Worm (Caenorhabditis elegans) whole organism, mixed stage, embryonic: ENCODE data around the gene scd-1.

Source experiments
- M03D4.4 ChIP-seq: sonication (generic microtip); optimal IDR thresholded peaks from 2 replicates; lab custom pipeline; 2017; ENCODE audit warnings: mild to moderate bottlenecking, missing genetic modification characterization, missing compliant biosample characterization
- blmp-1 ChIP-seq: fragments of 150-350 bp; optimal IDR thresholded peaks from 2 replicates; lab custom pipeline; 2014; ENCODE audit warnings: missing biosample characterization, missing genetic modification characterization
- ceh-39 ChIP-seq: fragments of 150-350 bp; optimal IDR thresholded peaks from 2 replicates; lab custom pipeline; 2014; ENCODE audit warnings: missing biosample characterization, missing genetic modification characterization
- ceh-43 ChIP-seq: fragments of 200-800 bp; sonication (Bioruptor generic); optimal IDR thresholded peaks from 2 replicates; lab custom pipeline; 2018; ENCODE audit warnings: mild to moderate bottlenecking, missing genetic modification characterization, moderate library complexity, missing compliant biosample characterization
- ceh-83 ChIP-seq: fragments of 200-800 bp; sonication (Bioruptor generic); optimal IDR thresholded peaks from 2 replicates; lab custom pipeline; 2018; ENCODE audit warnings: mild to moderate bottlenecking, missing genetic modification characterization, missing compliant biosample characterization
- ces-1 ChIP-seq: fragments of 150-350 bp; optimal IDR thresholded peaks from 2 replicates; lab custom pipeline; 2014; ENCODE audit warnings: missing biosample characterization, missing genetic modification reagents, missing genetic modification characterization
- cnd-1 ChIP-seq: fragments of 200-800 bp; sonication (Bioruptor generic); optimal IDR thresholded peaks from 2 replicates; lab custom pipeline; 2018; ENCODE audit warnings: mild to moderate bottlenecking, missing genetic modification characterization, missing compliant biosample characterization
- drap-1 ChIP-seq: fragments of 200-800 bp; sonication (Bioruptor generic); optimal IDR thresholded peaks from 3 replicates; lab custom pipeline; 2018; ENCODE audit warnings: mild to moderate bottlenecking, missing genetic modification characterization, missing compliant biosample characterization
- elt-1 ChIP-seq: sonication (generic microtip); optimal IDR thresholded peaks from 2 replicates; lab custom pipeline; 2017; ENCODE audit warnings: missing genetic modification characterization, mild to moderate bottlenecking, missing compliant biosample characterization, antibody characterized with exemption, moderate library complexity, borderline replicate concordance; ENCODE audit not compliant: insufficient read depth
- elt-3 ChIP-seq: fragments of 150-350 bp; optimal IDR thresholded peaks from 2 replicates; lab custom pipeline; 2014; ENCODE audit warnings: missing biosample characterization, missing genetic modification characterization
- flh-1 ChIP-seq: fragments of 200-800 bp; sonication (Bioruptor generic); optimal IDR thresholded peaks from 2 replicates; lab custom pipeline; 2018; ENCODE audit warnings: mild to moderate bottlenecking, missing genetic modification characterization, moderate library complexity, missing compliant biosample characterization
- ham-2 ChIP-seq: fragments of 200-800 bp; sonication (Bioruptor generic); optimal IDR thresholded peaks from 2 replicates; lab custom pipeline; 2018; ENCODE audit warnings: mild to moderate bottlenecking, missing genetic modification characterization, missing compliant biosample characterization
- hlh-1 ChIP-seq: fragments of 150-350 bp; optimal IDR thresholded peaks from 2 replicates; lab custom pipeline; 2014; ENCODE audit warnings: missing biosample characterization, missing genetic modification reagents, missing genetic modification characterization
- lin-13 ChIP-seq: fragments of 150-350 bp; optimal IDR thresholded peaks from 2 replicates; lab custom pipeline; 2014; ENCODE audit warnings: missing biosample characterization, missing genetic modification characterization
- lsy-2 ChIP-seq: fragments of 150-350 bp; optimal IDR thresholded peaks from 2 replicates; lab custom pipeline; 2014; ENCODE audit warnings: missing biosample characterization, missing genetic modification characterization
- mab-5 ChIP-seq: fragments of 150-350 bp; optimal IDR thresholded peaks from 2 replicates; lab custom pipeline; 2014; ENCODE audit warnings: missing biosample characterization, missing genetic modification characterization
- mep-1 ChIP-seq: fragments of 150-350 bp; optimal IDR thresholded peaks from 2 replicates; lab custom pipeline; 2017; ENCODE audit warnings: missing biosample characterization, missing genetic modification reagents, missing genetic modification characterization, inconsistent platforms
- mls-2 ChIP-seq: sonication (generic microtip); optimal IDR thresholded peaks from 2 replicates; lab custom pipeline; 2016; ENCODE audit warnings: mild to moderate bottlenecking, missing genetic modification characterization, moderate library complexity, missing compliant biosample characterization
- nhr-12 ChIP-seq: fragments of 150-350 bp; optimal IDR thresholded peaks from 2 replicates; lab custom pipeline; 2014; ENCODE audit warnings: missing biosample characterization, missing genetic modification characterization
- nhr-2 ChIP-seq: fragments of 150-350 bp; optimal IDR thresholded peaks from 2 replicates; lab custom pipeline; 2014; ENCODE audit warnings: missing biosample characterization, missing genetic modification characterization
- nhr-237 ChIP-seq: fragments of 150-350 bp; optimal IDR thresholded peaks from 2 replicates; lab custom pipeline; 2014; ENCODE audit warnings: missing biosample characterization, missing genetic modification characterization
- nhr-28 ChIP-seq: fragments of 150-350 bp; optimal IDR thresholded peaks from 2 replicates; lab custom pipeline; 2014; ENCODE audit warnings: missing biosample characterization, missing genetic modification characterization
- nhr-76 ChIP-seq: sonication (generic microtip); optimal IDR thresholded peaks from 2 replicates; lab custom pipeline; 2017; ENCODE audit warnings: missing biosample characterization, missing genetic modification characterization
- pha-4 ChIP-seq: fragments of 150-350 bp; optimal IDR thresholded peaks from 2 replicates; lab custom pipeline; 2018; ENCODE audit warnings: missing biosample characterization, missing genetic modification reagents, missing genetic modification characterization
- snpc-4 ChIP-seq: fragments of 150-350 bp; optimal IDR thresholded peaks from 2 replicates; lab custom pipeline; 2014; ENCODE audit warnings: missing biosample characterization, missing genetic modification characterization
- sptf-1 ChIP-seq: sonication (generic microtip); optimal IDR thresholded peaks from 2 replicates; lab custom pipeline; 2017; ENCODE audit warnings: mild to moderate bottlenecking, missing genetic modification characterization, moderate library complexity, missing compliant biosample characterization
- tbx-8 ChIP-seq: fragments of 200-800 bp; sonication (Bioruptor generic); optimal IDR thresholded peaks from 2 replicates; lab custom pipeline; 2018; ENCODE audit warnings: mild to moderate bottlenecking, missing genetic modification characterization, moderate library complexity, missing compliant biosample characterization
- unc-120 ChIP-seq: sonication (generic microtip); optimal IDR thresholded peaks from 2 replicates; lab custom pipeline; 2017; ENCODE audit warnings: missing genetic modification characterization, missing compliant biosample characterization; ENCODE audit not compliant: poor library complexity, severe bottlenecking
- unc-39 ChIP-seq: fragments of 150-350 bp; optimal IDR thresholded peaks from 2 replicates; lab custom pipeline; 2014; ENCODE audit warnings: missing biosample characterization, missing genetic modification characterization
- unc-62 ChIP-seq: fragments of 150-350 bp; optimal IDR thresholded peaks from 2 replicates; lab custom pipeline; 2014; ENCODE audit warnings: missing biosample characterization, missing genetic modification reagents, missing genetic modification characterization
- zip-8 ChIP-seq: fragments of 150-350 bp; optimal IDR thresholded peaks from 2 replicates; lab custom pipeline; 2014; ENCODE audit warnings: missing biosample characterization, missing genetic modification characterization
- ztf-11 ChIP-seq: fragments of 150-350 bp; optimal IDR thresholded peaks from 2 replicates; lab custom pipeline; 2014; ENCODE audit warnings: missing biosample characterization, missing genetic modification characterization

The scd-1 gene

ce11 chrX:12510148-12510785 lies 15.3 kb downstream of the scd-1 start:
- no peak for TF ChIP-seq nhr-76
- no peak for TF ChIP-seq pha-4 (tag; lab: Kevin White, UChicago)
- TF ChIP-seq ceh-43 (GFP tag; lab: Kevin White, UChicago), result no peak
- TF ChIP-seq M03D4.4 (tag; lab: Kevin White, UChicago), result peak; percentile 38
- no peak for TF ChIP-seq unc-39
- TF ChIP-seq mls-2 (tag; lab: Kevin White, UChicago), result peak; percentile 30
- peak; percentile 47 for TF ChIP-seq drap-1 (GFP tag; lab: Kevin White, UChicago)
- no peak for TF ChIP-seq mep-1 (tag; lab: Kevin White, UChicago)
- no peak for TF ChIP-seq zip-8 (tag; lab: Kevin White, UChicago)
- peak; percentile 75 for TF ChIP-seq unc-120 (tag; lab: Kevin White, UChicago)
- no peak for TF ChIP-seq nhr-2
- TF ChIP-seq nhr-28 (tag; lab: Kevin White, UChicago), result no peak
- peak; percentile 33 for TF ChIP-seq sptf-1 (tag; lab: Kevin White, UChicago)
- no peak for TF ChIP-seq tbx-8 (GFP tag; lab: Kevin White, UChicago)
- TF ChIP-seq blmp-1, result no peak
- no peak for TF ChIP-seq nhr-12 (tag; lab: Kevin White, UChicago)
- peak; percentile 78 for TF ChIP-seq ces-1 (GFP tag; lab: Kevin White, UChicago)
- TF ChIP-seq nhr-237 (tag; lab: Kevin White, UChicago), result no peak
- TF ChIP-seq unc-62 (GFP tag; lab: Kevin White, UChicago), result peak; percentile 60
- TF ChIP-seq snpc-4, result no peak
- TF ChIP-seq ceh-83 (GFP tag; lab: Kevin White, UChicago), result no peak
- peak; percentile 46 for TF ChIP-seq hlh-1 (tag; lab: Kevin White, UChicago)
- peak; percentile 17 for TF ChIP-seq lin-13 (tag; lab: Kevin White, UChicago)
- TF ChIP-seq lsy-2, result no peak
- no peak for TF ChIP-seq ztf-11 (tag; lab: Kevin White, UChicago)
- no peak for TF ChIP-seq flh-1 (GFP tag; lab: Kevin White, UChicago)
- no peak for TF ChIP-seq ceh-39 (tag; lab: Kevin White, UChicago)
- no peak for TF ChIP-seq cnd-1 (tag; lab: Kevin White, UChicago)
- peak; percentile 67 for TF ChIP-seq ham-2 (GFP tag; lab: Kevin White, UChicago)

DNA sequence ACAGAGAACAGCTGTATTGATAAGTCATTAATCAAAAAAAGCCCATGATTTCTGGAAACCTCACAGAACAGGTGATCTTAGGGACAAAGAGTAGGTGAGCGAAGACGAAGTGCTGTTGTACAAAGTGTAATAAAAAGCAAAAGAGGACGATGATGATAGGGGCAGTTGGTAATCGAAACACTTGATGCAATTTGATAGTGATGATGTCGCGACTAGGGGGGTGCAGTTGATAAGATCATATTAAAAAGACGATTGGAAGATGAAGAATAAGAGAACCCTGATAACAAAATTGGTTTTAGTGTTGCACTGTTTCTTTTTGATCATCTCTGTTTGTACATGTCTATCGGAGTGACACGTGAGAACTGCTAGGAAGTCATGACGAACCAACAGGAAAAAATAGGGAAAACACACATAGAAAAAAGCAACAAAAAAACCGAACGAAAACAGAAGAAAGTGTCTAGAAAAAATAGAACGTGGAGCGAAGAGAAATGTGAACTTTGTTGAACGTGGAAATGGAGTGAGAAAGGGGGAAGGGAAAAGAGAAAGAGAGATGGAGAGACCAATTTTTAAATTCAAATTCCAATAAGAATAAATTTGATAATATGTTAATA lies 16.1 kb downstream of the scd-1 start:
- TF ChIP-seq unc-39, result no peak
- TF ChIP-seq nhr-28 (tag; lab: Kevin White, UChicago), result no peak
- no peak for TF ChIP-seq nhr-2
- no peak for TF ChIP-seq mls-2 (tag; lab: Kevin White, UChicago)
- TF ChIP-seq unc-62 (GFP tag; lab: Kevin White, UChicago), result peak; percentile 90
- no peak for TF ChIP-seq elt-3
- TF ChIP-seq elt-1 (tag; lab: Kevin White, UChicago), result peak; percentile 51
- TF ChIP-seq unc-120 (tag; lab: Kevin White, UChicago), result peak; percentile 82
- peak; percentile 96 for TF ChIP-seq hlh-1 (tag; lab: Kevin White, UChicago)

- TF ChIP-seq ceh-43 (GFP tag; lab: Kevin White, UChicago) (no peak), nhr-76 (no peak), mab-5 (tag; lab: Kevin White, UChicago) (no peak), nhr-237 (tag; lab: Kevin White, UChicago) (no peak), blmp-1 (no peak), ztf-11 (tag; lab: Kevin White, UChicago) (no peak), ceh-39 (tag; lab: Kevin White, UChicago) (no peak), M03D4.4 (tag; lab: Kevin White, UChicago) (no peak), pha-4 (tag; lab: Kevin White, UChicago) (no peak), mep-1 (tag; lab: Kevin White, UChicago) (no peak)
These were observed 22.2 kb downstream of the scd-1 start, which contains the start of gene sdz-19 for ce11 chrX:12503288-12503803. Gene sdz-19, minus strand, starts transcription at chrX:12503338.

DNA sequence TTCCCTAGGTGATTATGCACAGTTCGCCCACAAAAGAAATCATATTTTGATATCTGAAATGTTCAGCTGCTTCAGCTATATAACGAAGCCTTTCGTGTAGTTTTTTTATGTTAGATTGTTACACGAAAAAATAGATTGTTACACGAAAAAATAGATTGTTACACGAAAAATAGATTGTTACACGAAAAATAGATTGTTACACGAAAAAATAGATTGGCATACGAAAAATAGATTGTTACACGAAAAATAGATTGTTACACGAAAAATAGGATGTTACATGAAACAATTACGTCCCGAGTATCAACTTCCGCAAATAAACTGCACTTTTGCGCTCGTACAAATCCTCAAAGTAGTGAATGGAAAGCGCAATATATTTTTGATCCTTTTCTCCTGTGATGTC lies 23.0 kb downstream of the scd-1 start:
- peak; percentile 22 for TF ChIP-seq M03D4.4 (tag; lab: Kevin White, UChicago)
